Fruit fly (Drosophila melanogaster): ENCODE results near the gene ImpL1.

dm6 chr3L:13356084-13356693 lies 26.4 kb upstream of the ImpL1 start, which contains the start of gene Nplp2:
- TF ChIP-seq pan (optimal IDR thresholded peaks at IDR 0.05) (no peak), usp (GFP tag; optimal IDR thresholded peaks at IDR 0.05) (no peak), CG8478 (optimal IDR thresholded peaks at IDR 0.05) (no peak)
